Worm (Caenorhabditis elegans) whole organism, mixed stage, embryonic: Measurements from ENCODE around the gene sox-2.

ENCODE experiments used
- cnd-1 ChIP-seq: fragments of 200-800 bp; sonication (Bioruptor generic); optimal IDR thresholded peaks from 2 replicates; lab custom pipeline; 2018; ENCODE audit warnings: mild to moderate bottlenecking, missing genetic modification characterization, missing compliant biosample characterization
- flh-1 ChIP-seq: fragments of 200-800 bp; sonication (Bioruptor generic); optimal IDR thresholded peaks from 2 replicates; lab custom pipeline; 2018; ENCODE audit warnings: mild to moderate bottlenecking, missing genetic modification characterization, moderate library complexity, missing compliant biosample characterization
- mab-5 ChIP-seq: fragments of 150-350 bp; optimal IDR thresholded peaks from 2 replicates; lab custom pipeline; 2014; ENCODE audit warnings: missing biosample characterization, missing genetic modification characterization
- mep-1 ChIP-seq: fragments of 150-350 bp; optimal IDR thresholded peaks from 2 replicates; lab custom pipeline; 2017; ENCODE audit warnings: missing biosample characterization, missing genetic modification reagents, missing genetic modification characterization, inconsistent platforms
- nhr-237 ChIP-seq: fragments of 150-350 bp; optimal IDR thresholded peaks from 2 replicates; lab custom pipeline; 2014; ENCODE audit warnings: missing biosample characterization, missing genetic modification characterization
- nhr-28 ChIP-seq: fragments of 150-350 bp; optimal IDR thresholded peaks from 2 replicates; lab custom pipeline; 2014; ENCODE audit warnings: missing biosample characterization, missing genetic modification characterization
- pha-4 ChIP-seq: fragments of 150-350 bp; optimal IDR thresholded peaks from 2 replicates; lab custom pipeline; 2018; ENCODE audit warnings: missing biosample characterization, missing genetic modification reagents, missing genetic modification characterization
- unc-62 ChIP-seq: fragments of 150-350 bp; optimal IDR thresholded peaks from 2 replicates; lab custom pipeline; 2014; ENCODE audit warnings: missing biosample characterization, missing genetic modification reagents, missing genetic modification characterization

ce11 chrX:7409935-7410334 is 53.6 kb downstream of the sox-2 start, which contains the start of gene C10A4.2:
- no peak for TF ChIP-seq unc-62 (GFP tag; lab: Kevin White, UChicago)
- no peak for TF ChIP-seq flh-1 (GFP tag; lab: Kevin White, UChicago)
- no peak for TF ChIP-seq pha-4 (tag; lab: Kevin White, UChicago)
- no peak for TF ChIP-seq mab-5 (tag; lab: Kevin White, UChicago)
- TF ChIP-seq mep-1 (tag; lab: Kevin White, UChicago): no peak
- no peak for TF ChIP-seq nhr-28 (tag; lab: Kevin White, UChicago)
- TF ChIP-seq cnd-1: no peak
- no peak for TF ChIP-seq nhr-237
